Worm (Caenorhabditis elegans) whole organism, midembryonic: ENCODE data around the gene mec-10.

Experiments used
- cog-1 ChIP-seq: sonication (generic microtip); optimal IDR thresholded peaks from 2 replicates; lab custom pipeline; 2016; ENCODE audit warnings: missing genetic modification characterization, missing compliant biosample characterization
- flt-1 ChIP-seq: fragments of 200-800 bp; sonication (Bioruptor generic); IDR thresholded peaks from 2 replicates; pipeline ENCODE4 v1.3.6; 2022; ENCODE audit warnings: missing genetic modification characterization, missing compliant biosample characterization
- med-1 ChIP-seq: sonication (generic microtip); optimal IDR thresholded peaks from 2 replicates; lab custom pipeline; 2017; ENCODE audit warnings: missing genetic modification characterization, mild to moderate bottlenecking, missing compliant biosample characterization, antibody characterized with exemption, missing genetic modification reagents; ENCODE audit not compliant: insufficient read depth
- ref-1 ChIP-seq: fragments of 200-800 bp; sonication (Bioruptor generic); conservative IDR thresholded peaks from 2 replicates; pipeline ENCODE4 v1.3.6; 2022; ENCODE audit warnings: missing genetic modification reagents, missing genetic modification characterization, missing compliant biosample characterization
- tab-1 ChIP-seq: fragments of 200-800 bp; sonication (Bioruptor generic); IDR thresholded peaks from 2 replicates; pipeline ENCODE4 v1.3.6; 2022; ENCODE audit warnings: missing genetic modification characterization, missing compliant biosample characterization
- ztf-23 ChIP-seq: fragments of 200-800 bp; sonication (Bioruptor generic); IDR thresholded peaks from 2 replicates; pipeline ENCODE4 v1.3.6; 2022; ENCODE audit warnings: missing genetic modification reagents, missing genetic modification characterization, missing compliant biosample characterization
- ztf-29 ChIP-seq: fragments of 200-800 bp; sonication (Bioruptor generic); IDR thresholded peaks from 2 replicates; pipeline ENCODE4 v1.3.6; 2022; ENCODE audit warnings: missing genetic modification reagents, missing genetic modification characterization, missing compliant biosample characterization

- no peak for TF ChIP-seq cog-1 (tag; lab: Kevin White, UChicago)
- no peak for TF ChIP-seq tab-1 (GFP tag; lab: Robert Waterston, UW)
- TF ChIP-seq ztf-23 (GFP tag; lab: Robert Waterston, UW), result no peak
- TF ChIP-seq ztf-29, result no peak
- no peak for TF ChIP-seq flt-1 (GFP tag; lab: Robert Waterston, UW)
- TF ChIP-seq ref-1 (GFP tag; lab: Robert Waterston, UW), result no peak
- TF ChIP-seq med-1 (GFP tag; lab: Kevin White, UChicago), result no peak
Observed at ce11 chrX:8423633-8424032, 46.5 kb downstream of the mec-10 start, which contains the start of gene tth-1.
